Worm (Caenorhabditis elegans) whole organism, L4 larva: Measurements from ENCODE around the gene K09C4.2.

Source experiments
- D1046.2 ChIP-seq: fragments of 200-800 bp; sonication (Bioruptor generic); IDR thresholded peaks from 2 replicates; pipeline ENCODE4 v1.3.6; 2022; ENCODE audit warnings: missing genetic modification characterization, missing compliant biosample characterization
- F49E8.2 ChIP-seq: sonication (generic microtip); optimal IDR thresholded peaks from 2 replicates; lab custom pipeline; 2016; ENCODE audit warnings: missing compliant biosample characterization, mild to moderate bottlenecking, missing genetic modification characterization, borderline replicate concordance
- T26A8.4 ChIP-seq: fragments of 200-800 bp; sonication (Bioruptor generic); IDR thresholded peaks from 2 replicates; pipeline ENCODE4 v1.3.6; 2022; ENCODE audit warnings: missing genetic modification characterization, missing compliant biosample characterization
- Y105C5A.15 ChIP-seq: fragments of 200-800 bp; sonication (Bioruptor generic); IDR thresholded peaks from 2 replicates; pipeline ENCODE4 v1.3.6; 2022; ENCODE audit warnings: missing genetic modification characterization, missing compliant biosample characterization
- Y48G9A.11 ChIP-seq: fragments of 200-800 bp; sonication (Bioruptor generic); IDR thresholded peaks from 2 replicates; pipeline ENCODE4 v1.3.6; 2022; ENCODE audit warnings: missing genetic modification reagents, missing genetic modification characterization, missing compliant biosample characterization
- aha-1 ChIP-seq: fragments of 150-350 bp; peaks from one replicate; lab custom pipeline; 2014; ENCODE audit warnings: missing biosample characterization, missing genetic modification characterization
- aly-2 ChIP-seq: sonication (generic microtip); optimal IDR thresholded peaks from 2 replicates; lab custom pipeline; 2018; ENCODE audit warnings: missing biosample characterization, missing genetic modification characterization
- ceh-82 ChIP-seq: sonication (generic microtip); optimal IDR thresholded peaks from 2 replicates; lab custom pipeline; 2017; ENCODE audit warnings: missing biosample characterization, missing genetic modification characterization
- ctbp-1 ChIP-seq: fragments of 200-800 bp; sonication (Bioruptor generic); IDR thresholded peaks from 2 replicates; pipeline ENCODE4 v1.3.6; 2022; ENCODE audit warnings: missing genetic modification reagents, missing genetic modification characterization, missing compliant biosample characterization
- daf-16 ChIP-seq, 3 experiments: sonication (generic microtip); optimal IDR thresholded peaks; 2 replicates each; lab custom pipeline; 2016 to 2017; ENCODE audit warnings: missing genetic modification characterization in 3 of 3, missing genetic modification reagents in 3 of 3, mild to moderate bottlenecking in 2 of 3, missing compliant biosample characterization in 2 of 3, missing biosample characterization in 1 of 3, moderate library complexity in 1 of 3
- egl-27 ChIP-seq: sonication (generic microtip); optimal IDR thresholded peaks from 3 replicates; lab custom pipeline; 2017; ENCODE audit warnings: missing biosample characterization, missing genetic modification reagents, missing genetic modification characterization
- egl-43 ChIP-seq: fragments of 200-800 bp; sonication (Bioruptor generic); IDR thresholded peaks from 2 replicates; pipeline ENCODE4 v1.3.6; 2022; ENCODE audit warnings: missing genetic modification reagents, missing genetic modification characterization, missing compliant biosample characterization
- fos-1 ChIP-seq: fragments of 150-350 bp; optimal IDR thresholded peaks from 2 replicates; lab custom pipeline; 2014; ENCODE audit warnings: missing biosample characterization, missing genetic modification characterization
- hlh-11 ChIP-seq: fragments of 200-800 bp; sonication (Bioruptor generic); optimal IDR thresholded peaks from 2 replicates; lab custom pipeline; 2018; ENCODE audit warnings: mild to moderate bottlenecking, missing genetic modification characterization, missing compliant biosample characterization
- hmg-1.1 ChIP-seq: fragments of 200-800 bp; sonication (Bioruptor generic); IDR thresholded peaks from 2 replicates; pipeline ENCODE4 v1.3.6; 2022; ENCODE audit warnings: missing genetic modification reagents, missing genetic modification characterization, missing compliant biosample characterization
- jun-1 ChIP-seq: fragments of 150-350 bp; optimal IDR thresholded peaks from 2 replicates; lab custom pipeline; 2014; ENCODE audit warnings: missing biosample characterization, missing genetic modification reagents, missing genetic modification characterization
- lim-7 ChIP-seq: fragments of 200-800 bp; sonication (Bioruptor generic); IDR thresholded peaks from 2 replicates; pipeline ENCODE4 v1.3.6; 2022; ENCODE audit warnings: missing genetic modification characterization, missing compliant biosample characterization
- lin-1 ChIP-seq: fragments of 200-800 bp; sonication (Bioruptor generic); IDR thresholded peaks from 2 replicates; pipeline ENCODE4 v1.3.6; 2022; ENCODE audit warnings: missing genetic modification reagents, missing genetic modification characterization, missing compliant biosample characterization
- lir-3 ChIP-seq: sonication (generic microtip); optimal IDR thresholded peaks from 2 replicates; lab custom pipeline; 2016; ENCODE audit warnings: mild to moderate bottlenecking, missing genetic modification characterization, missing compliant biosample characterization
- mep-1 ChIP-seq: fragments of 150-350 bp; sonication (generic microtip); optimal IDR thresholded peaks from 3 replicates; lab custom pipeline; 2014; ENCODE audit warnings: missing biosample characterization, missing genetic modification characterization
- mxl-2 ChIP-seq: fragments of 200-800 bp; sonication (Bioruptor generic); conservative IDR thresholded peaks from 2 replicates; pipeline ENCODE4 v1.3.6; 2022; ENCODE audit warnings: missing genetic modification reagents, missing genetic modification characterization, missing compliant biosample characterization
- mxl-3 ChIP-seq: fragments of 200-800 bp; sonication (Bioruptor generic); optimal IDR thresholded peaks from 2 replicates; lab custom pipeline; 2018; ENCODE audit warnings: mild to moderate bottlenecking, missing genetic modification characterization, missing compliant biosample characterization
- nhr-102 ChIP-seq: sonication (generic microtip); optimal IDR thresholded peaks from 2 replicates; lab custom pipeline; 2016; ENCODE audit warnings: mild to moderate bottlenecking, missing genetic modification characterization, moderate library complexity, missing compliant biosample characterization
- nhr-11 ChIP-seq: fragments of 150-350 bp; optimal IDR thresholded peaks from 2 replicates; lab custom pipeline; 2014; ENCODE audit warnings: missing biosample characterization, missing genetic modification characterization
- nhr-111 ChIP-seq: fragments of 200-800 bp; sonication (Bioruptor generic); optimal IDR thresholded peaks from 2 replicates; lab custom pipeline; 2018; ENCODE audit warnings: mild to moderate bottlenecking, missing genetic modification characterization, missing compliant biosample characterization
- nhr-25 ChIP-seq: sonication (generic microtip); optimal IDR thresholded peaks from 2 replicates; lab custom pipeline; 2017; ENCODE audit warnings: missing genetic modification characterization, mild to moderate bottlenecking, missing compliant biosample characterization, antibody characterized with exemption, moderate library complexity, borderline replicate concordance; ENCODE audit not compliant: insufficient read depth
- nhr-28 ChIP-seq: fragments of 150-350 bp; optimal IDR thresholded peaks from 2 replicates; lab custom pipeline; 2014; ENCODE audit warnings: missing biosample characterization, missing genetic modification characterization
- nhr-41 ChIP-seq: fragments of 200-800 bp; sonication (Bioruptor generic); IDR thresholded peaks from 2 replicates; pipeline ENCODE4 v1.3.6; 2022; ENCODE audit warnings: missing genetic modification reagents, missing genetic modification characterization, missing compliant biosample characterization
- nhr-48 ChIP-seq: sonication (generic microtip); optimal IDR thresholded peaks from 2 replicates; lab custom pipeline; 2016; ENCODE audit warnings: mild to moderate bottlenecking, missing genetic modification characterization, missing compliant biosample characterization
- nhr-6 ChIP-seq: fragments of 150-350 bp; optimal IDR thresholded peaks from 2 replicates; lab custom pipeline; 2014; ENCODE audit warnings: missing biosample characterization, missing genetic modification characterization
- nhr-77 ChIP-seq: fragments of 150-350 bp; optimal IDR thresholded peaks from 2 replicates; lab custom pipeline; 2014; ENCODE audit warnings: missing biosample characterization, missing genetic modification characterization
- php-3 ChIP-seq: fragments of 200-800 bp; sonication (Bioruptor generic); IDR thresholded peaks from 2 replicates; pipeline ENCODE4 v1.3.6; 2022; ENCODE audit warnings: missing genetic modification reagents, missing genetic modification characterization, missing compliant biosample characterization
- pqm-1 ChIP-seq: sonication (generic microtip); optimal IDR thresholded peaks from 2 replicates; lab custom pipeline; 2017; ENCODE audit warnings: missing biosample characterization, missing genetic modification characterization
- rbr-2 ChIP-seq: sonication (generic microtip); optimal IDR thresholded peaks from 2 replicates; lab custom pipeline; 2016; ENCODE audit warnings: missing genotype, missing genetic modification characterization, missing compliant biosample characterization
- set-16 ChIP-seq: fragments of 200-800 bp; sonication (Bioruptor generic); IDR thresholded peaks from 2 replicates; pipeline ENCODE4 v1.3.6; 2022; ENCODE audit warnings: missing genetic modification reagents, missing genetic modification characterization, missing compliant biosample characterization
- spr-3 ChIP-seq: fragments of 200-800 bp; sonication (Bioruptor generic); optimal IDR thresholded peaks from 2 replicates; lab custom pipeline; 2018; ENCODE audit warnings: mild to moderate bottlenecking, missing genetic modification characterization, missing compliant biosample characterization
- unc-130 ChIP-seq: sonication (generic microtip); optimal IDR thresholded peaks from 2 replicates; lab custom pipeline; 2016; ENCODE audit warnings: missing genetic modification reagents, missing genetic modification characterization, missing compliant biosample characterization
- unc-39 ChIP-seq: sonication (generic microtip); optimal IDR thresholded peaks from 2 replicates; lab custom pipeline; 2017; ENCODE audit warnings: missing biosample characterization, missing genetic modification characterization
- unc-62 ChIP-seq, 3 experiments: fragments of 150-350 bp in 1 of 3; sonication (generic microtip); optimal IDR thresholded peaks in 2 of 3; peaks in 1 of 3; 1 replicate in 1 of 3; 2 replicates in 2 of 3; lab custom pipeline; 2014 to 2017; ENCODE audit warnings: missing biosample characterization in 3 of 3, missing genetic modification characterization in 3 of 3, missing genetic modification reagents in 3 of 3, missing genotype in 1 of 3

K09C4.2 gene

ce11 chrX:3296182-3296581 is at the start of gene K09C4.2:
Gene K09C4.2, plus strand, starts transcription at chrX:3296482.
- TF ChIP-seq lim-7 (GFP tag; lab: Robert Waterston, UW) (no peak), egl-27 (tag; lab: Kevin White, UChicago) (no peak), lin-1 (no peak), aha-1 (tag; lab: Kevin White, UChicago) (peak; percentile 29)

DNA sequence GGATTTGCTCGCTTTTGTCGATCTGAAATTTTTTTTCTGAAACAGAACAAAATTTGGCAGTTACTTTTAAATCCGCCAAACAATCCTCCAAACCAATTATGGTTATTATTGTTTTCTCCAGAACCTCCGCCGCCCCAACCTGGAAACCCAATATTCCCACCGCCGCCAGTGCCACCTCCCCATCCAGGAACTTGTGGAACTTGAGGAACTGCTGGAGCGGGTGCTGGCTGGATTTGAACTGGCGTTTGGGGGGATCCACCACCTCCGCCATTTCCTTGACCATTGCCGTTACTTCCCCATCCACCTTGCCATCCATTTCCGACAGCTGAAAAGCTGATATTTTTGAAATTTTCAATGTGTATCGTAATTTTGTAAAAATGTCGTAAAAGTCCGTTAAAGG is 48.5 kb upstream of the K09C4.2 start:
- TF ChIP-seq lim-7 (GFP tag; lab: Robert Waterston, UW) (no peak), unc-39 (tag; lab: Kevin White, UChicago) (no peak), aly-2 (tag; lab: Kevin White, UChicago) (no peak), nhr-111 (GFP tag; lab: Kevin White, UChicago) (no peak), nhr-11 (no peak), set-16 (GFP tag; lab: Robert Waterston, UW) (peak; percentile 65), jun-1 (tag; lab: Kevin White, UChicago) (no peak), rbr-2 (no peak), hmg-1.1 (no peak), pqm-1 (no peak), nhr-6 (no peak), unc-62 (GFP tag; optimal IDR thresholded peaks at IDR 0.05 in 1 of 2; lab: Kevin White, UChicago) (peak in 1 of 2 experiments; percentile 33), unc-62 (tag; optimal IDR thresholded peaks at IDR 0.05; lab: Kevin White, UChicago) (no peak), egl-43 (GFP tag; lab: Robert Waterston, UW) (no peak), nhr-77 (tag; lab: Kevin White, UChicago) (no peak), D1046.2 (GFP tag; lab: Robert Waterston, UW) (0 out of 2 replicates have a peak, but pooled peaks have one; percentile 60), T26A8.4 (GFP tag; lab: Robert Waterston, UW) (no peak), Y105C5A.15 (GFP tag; lab: Robert Waterston, UW) (no peak), Y48G9A.11 (no peak)

ce11 chrX:3250481-3251091 is 45.7 kb upstream of the K09C4.2 start, which contains the start of gene pqn-37:
Gene pqn-37, minus strand, starts transcription at chrX:3250531.
- TF ChIP-seq unc-62 (GFP tag; optimal IDR thresholded peaks at IDR 0.05 in 1 of 2; lab: Kevin White, UChicago) (peak in 1 of 2 experiments; percentile 3), unc-62 (tag; optimal IDR thresholded peaks at IDR 0.05; lab: Kevin White, UChicago) (no peak), nhr-28 (tag; lab: Kevin White, UChicago) (peak; percentile 40), aha-1 (tag; lab: Kevin White, UChicago) (peak; percentile 34), hlh-11 (no peak), fos-1 (no peak)

ce11 chrX:3252500-3252899 is 43.8 kb upstream of the K09C4.2 start, which contains the start of gene tba-9:
Gene tba-9, plus strand, starts transcription at chrX:3252800.
- TF ChIP-seq nhr-28 (tag; lab: Kevin White, UChicago) (no peak), unc-62 (GFP tag; optimal IDR thresholded peaks at IDR 0.05 in 1 of 2; lab: Kevin White, UChicago) (no peak), unc-62 (tag; optimal IDR thresholded peaks at IDR 0.05; lab: Kevin White, UChicago) (no peak)
- TF ChIP-seq, all 104 proteins: peak for 0

DNA sequence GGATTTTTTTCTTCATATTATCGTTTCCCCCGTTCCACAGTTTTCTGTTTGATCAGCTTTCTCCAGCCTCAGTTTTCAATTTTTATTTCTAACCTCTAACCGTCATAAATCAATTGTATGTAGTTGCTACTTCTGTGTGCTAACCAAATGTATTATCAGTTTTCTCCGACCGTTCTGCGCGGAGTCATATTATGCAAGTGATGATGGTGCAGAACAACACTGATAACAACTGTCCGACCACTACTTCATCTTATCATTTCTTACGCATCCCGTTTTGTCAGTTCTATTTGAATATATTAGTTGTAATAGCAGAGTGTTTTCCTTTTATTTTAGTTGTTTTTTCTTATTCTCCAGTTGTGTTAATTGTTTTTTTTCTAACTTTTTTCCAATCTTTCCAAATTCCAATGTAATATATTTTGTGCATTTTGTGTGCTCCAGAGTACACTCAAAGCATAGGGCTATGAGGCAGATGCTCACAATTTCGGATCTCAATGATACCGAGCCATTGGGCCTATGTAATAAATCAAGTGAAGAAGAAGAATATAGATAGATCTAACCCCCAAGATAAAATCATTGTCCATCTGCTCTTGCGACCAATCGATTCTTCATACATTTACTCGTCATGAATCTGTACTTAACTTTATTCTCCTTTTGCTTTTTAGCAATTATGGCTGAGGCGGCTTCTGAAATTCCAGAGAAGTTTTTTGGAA is 39.3 kb upstream of the K09C4.2 start, which contains the start of gene lbp-3:
lbp-3 (plus strand) TSS at position 589 of the 710 bp plus-strand sequence.
- TF ChIP-seq ceh-82 (tag; lab: Kevin White, UChicago) (no peak), php-3 (peak; percentile 52; the same call in 1 of the 2 replicates), unc-62 (GFP tag; optimal IDR thresholded peaks at IDR 0.05 in 1 of 2; lab: Kevin White, UChicago) (peak in 1 of 2 experiments; percentile 86), unc-62 (tag; optimal IDR thresholded peaks at IDR 0.05; lab: Kevin White, UChicago) (no peak), mxl-3 (GFP tag; lab: Kevin White, UChicago) (no peak), egl-27 (tag; lab: Kevin White, UChicago) (no peak), nhr-41 (GFP tag; lab: Robert Waterston, UW) (no peak), spr-3 (GFP tag; lab: Kevin White, UChicago) (no peak), nhr-102 (tag; lab: Kevin White, UChicago) (peak; percentile 90), fos-1 (no peak), ctbp-1 (GFP tag; lab: Robert Waterston, UW) (no peak), nhr-25 (no peak), nhr-48 (peak; percentile 32), Y105C5A.15 (GFP tag; lab: Robert Waterston, UW) (no peak), F49E8.2 (tag; lab: Kevin White, UChicago) (no peak), set-16 (GFP tag; lab: Robert Waterston, UW) (no peak), unc-130 (GFP tag; lab: Kevin White, UChicago) (no peak), mxl-2 (no peak), lir-3 (tag; lab: Kevin White, UChicago) (no peak), daf-16 (GFP tag; optimal IDR thresholded peaks at IDR 0.05; lab: Kevin White, UChicago) (no peak), daf-16 (tag; optimal IDR thresholded peaks at IDR 0.05; lab: Kevin White, UChicago) (peak; percentile 94), lin-1 (peak; percentile 61; the same call in 1 of the 2 replicates), mep-1 (tag; lab: Kevin White, UChicago) (peak; percentile 24)
